Worm (Caenorhabditis elegans) whole organism, L2 larva: ENCODE data around the gene srj-26.

Experiments
- C34F6.9 ChIP-seq: fragments of 150-350 bp; optimal IDR thresholded peaks from 2 replicates; lab custom pipeline; 2014; ENCODE audit warnings: missing biosample characterization, missing genetic modification characterization
- F13H6.1 ChIP-seq: sonication (generic microtip); optimal IDR thresholded peaks from 2 replicates; lab custom pipeline; 2016; ENCODE audit warnings: missing genetic modification characterization, missing compliant biosample characterization
- Y55F3AM.14 ChIP-seq: fragments of 200-800 bp; sonication (Bioruptor generic); optimal IDR thresholded peaks from 2 replicates; lab custom pipeline; 2018; ENCODE audit warnings: mild to moderate bottlenecking, missing genetic modification characterization, missing compliant biosample characterization
- alr-1 ChIP-seq: fragments of 150-350 bp; optimal IDR thresholded peaks from 2 replicates; lab custom pipeline; 2014; ENCODE audit warnings: missing biosample characterization, missing genetic modification characterization
- aly-2 ChIP-seq: fragments of 150-350 bp; optimal IDR thresholded peaks from 2 replicates; lab custom pipeline; 2014; ENCODE audit warnings: missing biosample characterization, missing genetic modification characterization
- ama-1 ChIP-seq: fragments of 150-350 bp; optimal IDR thresholded peaks from 2 replicates; lab custom pipeline; 2018; ENCODE audit warnings: inconsistent platforms
- blmp-1 ChIP-seq: sonication (generic microtip); optimal IDR thresholded peaks from 2 replicates; lab custom pipeline; 2017; ENCODE audit warnings: missing genetic modification characterization, mild to moderate bottlenecking, missing compliant biosample characterization, antibody characterized with exemption, moderate library complexity; ENCODE audit not compliant: insufficient read depth
- ceh-16 ChIP-seq: fragments of 150-350 bp; optimal IDR thresholded peaks from 2 replicates; lab custom pipeline; 2014; ENCODE audit warnings: missing biosample characterization, missing genetic modification characterization
- ceh-82 ChIP-seq: fragments of 150-350 bp; optimal IDR thresholded peaks from 2 replicates; lab custom pipeline; 2014; ENCODE audit warnings: missing biosample characterization, missing genetic modification characterization
- crh-2 ChIP-seq: sonication (generic microtip); optimal IDR thresholded peaks from 2 replicates; lab custom pipeline; 2017; ENCODE audit warnings: missing biosample characterization, missing genetic modification characterization
- dmd-4 ChIP-seq: sonication (generic microtip); optimal IDR thresholded peaks from 2 replicates; lab custom pipeline; 2017; ENCODE audit warnings: missing biosample characterization, missing genetic modification characterization
- elt-1 ChIP-seq: fragments of 150-350 bp; optimal IDR thresholded peaks from 2 replicates; lab custom pipeline; 2014; ENCODE audit warnings: missing biosample characterization, missing genetic modification characterization
- fos-1 ChIP-seq: fragments of 150-350 bp; optimal IDR thresholded peaks from 2 replicates; lab custom pipeline; 2014; ENCODE audit warnings: missing biosample characterization, missing genetic modification characterization
- lin-13 ChIP-seq: fragments of 150-350 bp; optimal IDR thresholded peaks from 2 replicates; lab custom pipeline; 2014; ENCODE audit warnings: missing biosample characterization, missing genetic modification reagents, missing genetic modification characterization
- lin-39 ChIP-seq: fragments of 150-350 bp; optimal IDR thresholded peaks from 2 replicates; lab custom pipeline; 2014; ENCODE audit warnings: missing biosample characterization, missing genetic modification reagents, missing genetic modification characterization
- lsy-2 ChIP-seq, 2 experiments: fragments of 150-350 bp in 1 of 2; sonication (generic microtip) in 1 of 2; optimal IDR thresholded peaks; 2 replicates each; lab custom pipeline; 2014 to 2017; ENCODE audit warnings: missing biosample characterization in 2 of 2, missing genetic modification characterization in 2 of 2
- mab-5 ChIP-seq: fragments of 150-350 bp; optimal IDR thresholded peaks from 2 replicates; lab custom pipeline; 2014; ENCODE audit warnings: missing biosample characterization, missing genetic modification characterization
- mbf-1 ChIP-seq: sonication (generic microtip); optimal IDR thresholded peaks from 2 replicates; lab custom pipeline; 2017; ENCODE audit warnings: missing biosample characterization, missing genetic modification characterization
- mdl-1 ChIP-seq, 2 experiments: fragments of 150-350 bp in 1 of 2; sonication (generic microtip) in 1 of 2; optimal IDR thresholded peaks; 2 replicates each; lab custom pipeline; 2017; ENCODE audit warnings: missing biosample characterization in 2 of 2, missing genetic modification characterization in 2 of 2
- nhr-10 ChIP-seq: sonication (generic microtip); optimal IDR thresholded peaks from 2 replicates; lab custom pipeline; 2017; ENCODE audit warnings: missing biosample characterization, missing genetic modification characterization
- nhr-11 ChIP-seq: fragments of 150-350 bp; optimal IDR thresholded peaks from 2 replicates; lab custom pipeline; 2014; ENCODE audit warnings: missing biosample characterization, missing genetic modification characterization
- nhr-12 ChIP-seq: fragments of 150-350 bp; optimal IDR thresholded peaks from 2 replicates; lab custom pipeline; 2014; ENCODE audit warnings: missing biosample characterization, missing genetic modification characterization
- nhr-129 ChIP-seq: fragments of 150-350 bp; optimal IDR thresholded peaks from 2 replicates; lab custom pipeline; 2014; ENCODE audit warnings: missing biosample characterization, missing genetic modification characterization
- nhr-237 ChIP-seq: fragments of 150-350 bp; optimal IDR thresholded peaks from 2 replicates; lab custom pipeline; 2014; ENCODE audit warnings: missing biosample characterization, missing genetic modification characterization
- nhr-25 ChIP-seq: fragments of 150-350 bp; sonication (generic microtip); optimal IDR thresholded peaks from 3 replicates; lab custom pipeline; 2014; ENCODE audit warnings: missing biosample characterization, missing genetic modification characterization
- nhr-6 ChIP-seq: fragments of 150-350 bp; optimal IDR thresholded peaks from 2 replicates; lab custom pipeline; 2014; ENCODE audit warnings: missing biosample characterization, missing genetic modification characterization
- peb-1 ChIP-seq: fragments of 150-350 bp; optimal IDR thresholded peaks from 2 replicates; lab custom pipeline; 2014; ENCODE audit warnings: missing biosample characterization, missing genetic modification characterization
- sem-4 ChIP-seq: fragments of 150-350 bp; optimal IDR thresholded peaks from 2 replicates; lab custom pipeline; 2014; ENCODE audit warnings: missing biosample characterization, missing genetic modification reagents, missing genetic modification characterization
- skn-1 ChIP-seq: sonication (generic microtip); optimal IDR thresholded peaks from 2 replicates; lab custom pipeline; 2017; ENCODE audit warnings: missing biosample characterization, missing genetic modification characterization
- sma-3 ChIP-seq: sonication (generic microtip); optimal IDR thresholded peaks from 2 replicates; lab custom pipeline; 2016; ENCODE audit warnings: missing genetic modification reagents, missing genetic modification characterization, missing compliant biosample characterization
- snpc-4 ChIP-seq: fragments of 150-350 bp; optimal IDR thresholded peaks from 2 replicates; lab custom pipeline; 2014; ENCODE audit warnings: missing biosample characterization, missing genetic modification characterization
- unc-39 ChIP-seq: fragments of 150-350 bp; optimal IDR thresholded peaks from 2 replicates; lab custom pipeline; 2014; ENCODE audit warnings: missing biosample characterization, missing genetic modification characterization
- unc-55 ChIP-seq: fragments of 150-350 bp; sonication (generic microtip); optimal IDR thresholded peaks from 3 replicates; lab custom pipeline; 2014; ENCODE audit warnings: missing biosample characterization, missing genetic modification reagents, missing genetic modification characterization
- unc-62 ChIP-seq: fragments of 150-350 bp; optimal IDR thresholded peaks from 2 replicates; lab custom pipeline; 2014; ENCODE audit warnings: missing biosample characterization, missing genetic modification reagents, missing genetic modification characterization
- zag-1 ChIP-seq: fragments of 150-350 bp; optimal IDR thresholded peaks from 2 replicates; lab custom pipeline; 2014; ENCODE audit warnings: missing biosample characterization, missing genetic modification characterization
- ztf-4 ChIP-seq: fragments of 150-350 bp; optimal IDR thresholded peaks from 2 replicates; lab custom pipeline; 2014; ENCODE audit warnings: missing biosample characterization, missing genetic modification characterization

srj-26 gene

DNA sequence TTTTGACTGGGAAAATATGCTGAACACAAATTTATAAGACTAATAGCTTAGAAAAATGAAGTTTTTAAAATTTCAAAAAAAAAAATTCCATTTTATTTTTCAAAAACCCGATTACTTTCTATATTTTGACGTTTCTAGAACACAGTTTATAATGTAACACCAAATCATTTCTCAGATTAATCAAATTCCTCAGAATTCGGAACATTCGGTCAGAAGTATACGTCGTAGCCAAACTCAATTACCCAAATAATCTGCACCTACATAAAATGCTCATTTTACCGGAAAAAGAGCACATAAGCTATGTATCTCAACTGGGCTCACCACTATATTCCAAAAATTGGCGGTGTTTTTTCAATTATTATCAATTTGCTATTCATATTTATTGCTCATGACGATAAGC, at the start of gene srj-26:
TSS of gene srj-26 (plus strand) at position 301 of the 400 bp plus-strand sequence.
- TF ChIP-seq lsy-2 (tag; optimal IDR thresholded peaks at IDR 0.05; lab: Kevin White, UChicago) (no peak), ztf-4 (tag; lab: Kevin White, UChicago) (no peak), nhr-11 (tag; lab: Kevin White, UChicago) (no peak), C34F6.9 (tag; lab: Kevin White, UChicago) (no peak), mdl-1 (tag; optimal IDR thresholded peaks at IDR 0.05; lab: Kevin White, UChicago) (no peak), unc-62 (GFP tag; lab: Kevin White, UChicago) (no peak), lin-13 (GFP tag; lab: Kevin White, UChicago) (no peak), skn-1 (no peak), mbf-1 (no peak), Y55F3AM.14 (GFP tag; lab: Kevin White, UChicago) (no peak), snpc-4 (tag; lab: Kevin White, UChicago) (no peak), nhr-129 (tag; lab: Kevin White, UChicago) (no peak), unc-39 (tag; lab: Kevin White, UChicago) (no peak), nhr-237 (tag; lab: Kevin White, UChicago) (no peak), zag-1 (no peak), alr-1 (tag; lab: Kevin White, UChicago) (no peak)
- TF ChIP-seq, all 48 proteins: peak for 0

DNA sequence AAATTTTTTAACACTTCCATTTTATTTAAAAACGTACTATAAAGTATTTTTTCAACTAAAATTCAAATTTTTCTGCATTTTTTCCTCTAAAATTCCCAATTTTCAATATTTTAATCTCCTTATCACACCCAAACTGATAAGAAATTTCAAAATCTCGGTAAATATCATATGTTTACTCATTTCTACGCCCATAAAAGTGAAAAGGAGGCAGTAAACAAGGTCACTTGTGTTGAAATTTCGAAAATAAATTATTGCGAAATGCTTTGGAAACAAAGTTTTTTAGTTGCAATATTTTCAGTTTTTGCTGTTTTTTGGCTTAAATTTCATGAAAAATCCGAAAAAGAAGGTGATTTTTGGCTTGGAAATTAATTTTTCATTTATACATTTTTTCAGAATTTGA, 49.3 kb upstream of the srj-26 start, which contains the start of gene C08E8.4:
TSS of gene C08E8.4 (plus strand) at position 268 of the 400 bp plus-strand sequence.
- TF ChIP-seq nhr-12 (tag; lab: Kevin White, UChicago) (no peak), nhr-25 (no peak), skn-1 (no peak), nhr-237 (tag; lab: Kevin White, UChicago) (no peak), unc-55 (GFP tag; lab: Kevin White, UChicago) (no peak), nhr-6 (tag; lab: Kevin White, UChicago) (no peak), lin-39 (tag; lab: Kevin White, UChicago) (no peak), crh-2 (tag; lab: Kevin White, UChicago) (peak; percentile 8), fos-1 (tag; lab: Kevin White, UChicago) (peak; percentile 51)

DNA sequence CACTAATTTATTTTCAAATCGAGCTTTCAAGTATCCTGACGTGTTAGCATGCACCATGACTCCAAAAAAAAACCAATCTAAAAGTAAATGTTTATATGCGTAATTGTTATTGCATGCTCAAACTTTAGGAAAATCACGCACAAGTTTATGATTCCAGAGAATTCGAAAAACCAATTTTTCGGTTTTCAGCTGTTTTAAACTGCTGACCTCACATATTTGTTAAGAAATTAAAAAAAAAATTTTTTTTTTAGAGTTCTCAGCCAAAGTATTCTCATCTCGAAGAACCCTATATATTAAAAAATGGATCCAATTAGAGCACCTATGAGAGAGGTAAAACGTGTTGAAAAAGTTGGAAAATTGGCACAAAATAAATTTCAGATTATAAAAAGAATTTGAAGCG, 46.7 kb upstream of the srj-26 start, which contains the start of gene Y51A2B.2:
TSS of gene Y51A2B.2 (plus strand) at position 301 of the 400 bp plus-strand sequence.
- TF ChIP-seq sma-3: no peak
- no peak for TF ChIP-seq lin-39 (tag; lab: Kevin White, UChicago)
- TF ChIP-seq mab-5 (tag; lab: Kevin White, UChicago): no peak
- no peak for TF ChIP-seq mdl-1 (tag; optimal IDR thresholded peaks at IDR 0.05; lab: Kevin White, UChicago)
- no peak for TF ChIP-seq ceh-16
- no peak for TF ChIP-seq nhr-10 (tag; lab: Kevin White, UChicago)
- no peak for TF ChIP-seq unc-55 (GFP tag; lab: Kevin White, UChicago)
- TF ChIP-seq F13H6.1 (tag; lab: Kevin White, UChicago): no peak
- TF ChIP-seq sem-4 (tag; lab: Kevin White, UChicago): no peak
- TF ChIP-seq lin-13 (GFP tag; lab: Kevin White, UChicago): no peak
- no peak for TF ChIP-seq snpc-4 (tag; lab: Kevin White, UChicago)
- TF ChIP-seq nhr-12 (tag; lab: Kevin White, UChicago): no peak
- TF ChIP-seq zag-1: no peak
- no peak for TF ChIP-seq nhr-11 (tag; lab: Kevin White, UChicago)
- no peak for TF ChIP-seq dmd-4 (tag; lab: Kevin White, UChicago)
- no peak for TF ChIP-seq ama-1 (lab: Kevin White, UChicago)
- TF ChIP-seq fos-1 (tag; lab: Kevin White, UChicago): no peak
- TF ChIP-seq, all 48 proteins: peak for 0

DNA sequence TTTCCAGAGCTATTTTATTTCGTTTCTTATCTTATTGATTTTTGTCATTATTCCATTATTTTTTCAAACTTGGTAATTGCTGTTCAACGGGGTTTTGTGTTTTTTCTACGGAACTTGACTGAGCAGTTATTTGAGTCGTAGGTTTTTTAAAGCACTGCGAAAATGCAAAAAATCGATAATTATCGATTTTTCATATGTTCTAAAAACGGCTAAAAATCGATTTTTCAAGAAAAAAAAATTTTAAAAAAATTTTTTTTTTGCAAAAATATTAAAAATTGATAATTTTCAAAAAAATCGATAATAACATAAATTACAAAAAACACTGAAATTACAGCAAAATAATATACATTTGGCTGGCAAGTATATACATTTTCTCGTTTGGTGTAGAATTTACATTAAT, 45.3 kb upstream of the srj-26 start:
- no peak for TF ChIP-seq blmp-1 (tag; lab: Kevin White, UChicago)
- no peak for TF ChIP-seq aly-2
- no peak for TF ChIP-seq lin-13 (GFP tag; lab: Kevin White, UChicago)
- TF ChIP-seq ceh-16: no peak
- no peak for TF ChIP-seq sem-4 (tag; lab: Kevin White, UChicago)
- TF ChIP-seq peb-1 (tag; lab: Kevin White, UChicago): no peak
- TF ChIP-seq nhr-129 (tag; lab: Kevin White, UChicago): no peak
- no peak for TF ChIP-seq unc-55 (GFP tag; lab: Kevin White, UChicago)
- TF ChIP-seq Y55F3AM.14 (GFP tag; lab: Kevin White, UChicago): no peak
- no peak for TF ChIP-seq mdl-1 (tag; optimal IDR thresholded peaks at IDR 0.05; lab: Kevin White, UChicago)
- no peak for TF ChIP-seq F13H6.1 (tag; lab: Kevin White, UChicago)
- TF ChIP-seq nhr-12 (tag; lab: Kevin White, UChicago): no peak
- no peak for TF ChIP-seq C34F6.9 (tag; lab: Kevin White, UChicago)
- TF ChIP-seq snpc-4 (tag; lab: Kevin White, UChicago): no peak
- TF ChIP-seq crh-2 (tag; lab: Kevin White, UChicago): no peak
- TF ChIP-seq dmd-4 (tag; lab: Kevin White, UChicago): no peak
- no peak for TF ChIP-seq nhr-237 (tag; lab: Kevin White, UChicago)
- no peak for TF ChIP-seq ceh-82 (tag; lab: Kevin White, UChicago)
- no peak for TF ChIP-seq elt-1
- TF ChIP-seq ztf-4 (tag; lab: Kevin White, UChicago): no peak
